Worm (Caenorhabditis elegans): Measurements from ENCODE around the gene R74.7.

DNA sequence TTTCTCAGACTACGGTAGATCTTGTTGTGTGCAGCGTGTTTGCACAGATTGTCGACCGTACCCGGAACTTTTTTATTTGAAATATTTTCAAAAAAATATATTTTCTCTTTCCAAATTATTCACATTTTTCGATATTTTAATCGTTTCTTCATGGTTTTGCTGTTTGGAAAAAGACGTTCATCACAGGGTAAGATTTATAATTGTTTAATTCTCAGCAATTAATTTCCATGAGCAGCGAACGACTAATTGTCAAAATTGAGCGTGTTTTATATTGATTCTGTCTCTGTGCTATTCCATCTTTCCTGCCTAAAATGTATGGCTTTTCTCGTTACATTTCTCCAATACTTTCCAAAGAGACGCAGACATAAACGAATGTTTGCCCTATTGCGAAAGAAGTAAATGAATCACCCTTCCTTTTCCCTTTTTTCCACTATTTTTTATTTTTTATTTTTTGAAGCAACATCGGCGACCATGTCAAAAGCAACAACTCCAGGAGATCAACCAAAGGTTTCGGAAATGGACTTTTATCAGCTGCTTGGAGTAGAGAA lies 13.1 kb upstream of the R74.7 start, which contains the start of gene dnj-16:
- TF ChIP-seq unc-130 (GFP tag; optimal IDR thresholded peaks at IDR 0.05) = no peak
- TF ChIP-seq lag-1 (GFP tag; IDR thresholded peaks at IDR 0.05) = no peak
- no peak for TF ChIP-seq ztf-22 (GFP tag; optimal IDR thresholded peaks at IDR 0.05)
- no peak for TF ChIP-seq zfh-2 (GFP tag; conservative IDR thresholded peaks at IDR 0.05)
- TF ChIP-seq pha-4 (tag; optimal IDR thresholded peaks at IDR 0.05) = no peak
- TF ChIP-seq lin-54 (GFP tag; optimal IDR thresholded peaks at IDR 0.05) = no peak
- TF ChIP-seq F57A8.1 (GFP tag; optimal IDR thresholded peaks at IDR 0.05) = no peak
- no peak for TF ChIP-seq snpc-4 (GFP tag; optimal IDR thresholded peaks at IDR 0.05)
- no peak for TF ChIP-seq snpc-4 (tag; optimal IDR thresholded peaks at IDR 0.05)
- no peak for TF ChIP-seq unc-62 (GFP tag; optimal IDR thresholded peaks at IDR 0.05)

Measured in whole organism, young adult.